Worm (Caenorhabditis elegans) whole organism, young adult: ENCODE data around the gene klp-12.

Experiments used
- B0035.1 ChIP-seq: sonication (generic microtip); optimal IDR thresholded peaks from 2 replicates; lab custom pipeline; 2016; ENCODE audit warnings: missing genetic modification characterization, mild to moderate bottlenecking, missing compliant biosample characterization, missing genotype, missing genetic modification reagents
- F10E7.11 ChIP-seq: sonication (generic microtip); optimal IDR thresholded peaks from 2 replicates; lab custom pipeline; 2017; ENCODE audit warnings: mild to moderate bottlenecking, missing genetic modification characterization, moderate library complexity, missing compliant biosample characterization
- F39B2.1 ChIP-seq: fragments of 200-800 bp; sonication (Bioruptor generic); IDR thresholded peaks from 2 replicates; pipeline ENCODE4 v1.3.6; 2022; ENCODE audit warnings: missing genetic modification reagents, missing genetic modification characterization, missing compliant biosample characterization
- F52B5.7 ChIP-seq: sonication (generic microtip); optimal IDR thresholded peaks from 2 replicates; lab custom pipeline; 2016; ENCODE audit warnings: mild to moderate bottlenecking, missing genetic modification characterization, missing compliant biosample characterization
- F57A8.1 ChIP-seq: fragments of 200-800 bp; sonication (Bioruptor generic); optimal IDR thresholded peaks from 2 replicates; lab custom pipeline; 2018; ENCODE audit warnings: mild to moderate bottlenecking, missing genetic modification characterization, moderate library complexity, missing compliant biosample characterization
- T07F8.4 ChIP-seq: sonication (generic microtip); optimal IDR thresholded peaks from 2 replicates; lab custom pipeline; 2016; ENCODE audit warnings: mild to moderate bottlenecking, missing genetic modification characterization, moderate library complexity, missing compliant biosample characterization
- Y53F4B.3 ChIP-seq: fragments of 200-800 bp; sonication (Bioruptor generic); IDR thresholded peaks from 2 replicates; pipeline ENCODE4 v1.3.6; 2022; ENCODE audit warnings: missing genetic modification reagents, missing genetic modification characterization, missing compliant biosample characterization
- Y79H2A.3 ChIP-seq: fragments of 200-800 bp; sonication (Bioruptor generic); conservative IDR thresholded peaks from 2 replicates; pipeline ENCODE4 v1.3.6; 2022; ENCODE audit warnings: missing genetic modification reagents, missing genetic modification characterization, missing compliant biosample characterization
- ZK185.1 ChIP-seq: sonication (generic microtip); optimal IDR thresholded peaks from 2 replicates; lab custom pipeline; 2016; ENCODE audit warnings: mild to moderate bottlenecking, missing genetic modification characterization, missing compliant biosample characterization; ENCODE audit not compliant: poor library complexity, severe bottlenecking
- akir-1 ChIP-seq: fragments of 200-800 bp; sonication (Bioruptor generic); optimal IDR thresholded peaks from 2 replicates; lab custom pipeline; 2018; ENCODE audit warnings: mild to moderate bottlenecking, missing genetic modification characterization, moderate library complexity, missing compliant biosample characterization
- ama-1 ChIP-seq, 3 experiments: fragments of 150-350 bp in 1 of 3; sonication (generic microtip) in 2 of 3; optimal IDR thresholded peaks; 2 replicates each; lab custom pipeline; 2014 to 2018; ENCODE audit warnings: missing biosample characterization in 2 of 3, missing genetic modification characterization in 2 of 3, missing genetic modification reagents in 2 of 3
- athp-1 ChIP-seq: sonication (generic microtip); optimal IDR thresholded peaks from 2 replicates; lab custom pipeline; 2017; ENCODE audit warnings: mild to moderate bottlenecking, missing genetic modification characterization, missing compliant biosample characterization
- bed-1 ChIP-seq: fragments of 200-800 bp; sonication (Bioruptor generic); IDR thresholded peaks from 2 replicates; pipeline ENCODE4 v1.3.6; 2022; ENCODE audit warnings: missing genetic modification reagents, missing genetic modification characterization, missing compliant biosample characterization
- cebp-2 ChIP-seq: fragments of 200-800 bp; sonication (Bioruptor generic); IDR thresholded peaks from 2 replicates; pipeline ENCODE4 v1.3.6; 2022; ENCODE audit warnings: missing genetic modification characterization, missing compliant biosample characterization
- ceh-27 ChIP-seq: fragments of 200-800 bp; sonication (Bioruptor generic); optimal IDR thresholded peaks from 2 replicates; lab custom pipeline; 2018; ENCODE audit warnings: mild to moderate bottlenecking, missing genetic modification characterization, moderate library complexity, missing compliant biosample characterization
- ceh-79 ChIP-seq: sonication (generic microtip); optimal IDR thresholded peaks from 2 replicates; lab custom pipeline; 2017; ENCODE audit warnings: mild to moderate bottlenecking, missing genetic modification characterization, missing compliant biosample characterization
- ceh-91 ChIP-seq: fragments of 200-800 bp; sonication (Bioruptor generic); IDR thresholded peaks from 2 replicates; pipeline ENCODE4 v1.3.6; 2022; ENCODE audit warnings: missing genetic modification reagents, missing genetic modification characterization, missing compliant biosample characterization
- dpff-1 ChIP-seq: sonication (generic microtip); optimal IDR thresholded peaks from 2 replicates; lab custom pipeline; 2017; ENCODE audit warnings: mild to moderate bottlenecking, missing genetic modification characterization, missing compliant biosample characterization
- egl-44 ChIP-seq: fragments of 200-800 bp; sonication (Bioruptor generic); IDR thresholded peaks from 2 replicates; pipeline ENCODE4 v1.3.6; 2022; ENCODE audit warnings: missing genetic modification reagents, missing genetic modification characterization, missing compliant biosample characterization
- ets-4 ChIP-seq: fragments of 200-800 bp; sonication (Bioruptor generic); optimal IDR thresholded peaks from 2 replicates; lab custom pipeline; 2018; ENCODE audit warnings: mild to moderate bottlenecking, missing genetic modification characterization, missing compliant biosample characterization
- fkh-3 ChIP-seq: sonication (generic microtip); optimal IDR thresholded peaks from 2 replicates; lab custom pipeline; 2016; ENCODE audit warnings: mild to moderate bottlenecking, missing genetic modification characterization, missing compliant biosample characterization
- hrde-1 ChIP-seq: sonication (generic microtip); optimal IDR thresholded peaks from 2 replicates; lab custom pipeline; 2016; ENCODE audit warnings: missing genetic modification characterization, mild to moderate bottlenecking, missing compliant biosample characterization, moderate library complexity, missing genotype, missing genetic modification reagents, borderline replicate concordance
- lag-1 ChIP-seq: fragments of 200-800 bp; sonication (Bioruptor generic); IDR thresholded peaks from 2 replicates; pipeline ENCODE4 v1.3.6; 2022; ENCODE audit warnings: missing genetic modification reagents, missing genetic modification characterization, missing compliant biosample characterization
- let-526 ChIP-seq: fragments of 200-800 bp; sonication (Bioruptor generic); IDR thresholded peaks from 2 replicates; pipeline ENCODE4 v1.3.6; 2022; ENCODE audit warnings: missing genetic modification reagents, missing genetic modification characterization, missing compliant biosample characterization
- lin-26 ChIP-seq: fragments of 200-800 bp; sonication (Bioruptor generic); IDR thresholded peaks from 2 replicates; pipeline ENCODE4 v1.3.6; 2022; ENCODE audit warnings: missing genetic modification reagents, missing genetic modification characterization, missing compliant biosample characterization
- lin-35 ChIP-seq, 3 experiments: fragments of 150-350 bp in 2 of 3; sonication (generic microtip) in 1 of 3; optimal IDR thresholded peaks; 2 replicates each; lab custom pipeline; 2014 to 2018; ENCODE audit warnings: missing biosample characterization in 3 of 3, missing genetic modification characterization in 3 of 3, missing genetic modification reagents in 3 of 3
- lin-54 ChIP-seq: fragments of 200-800 bp; sonication (Bioruptor generic); optimal IDR thresholded peaks from 2 replicates; lab custom pipeline; 2018; ENCODE audit warnings: mild to moderate bottlenecking, missing genetic modification characterization, missing compliant biosample characterization
- lsl-1 ChIP-seq: fragments of 200-800 bp; sonication (Bioruptor generic); optimal IDR thresholded peaks from 2 replicates; lab custom pipeline; 2018; ENCODE audit warnings: mild to moderate bottlenecking, missing genetic modification characterization, moderate library complexity, missing compliant biosample characterization
- madf-10 ChIP-seq: sonication (generic microtip); optimal IDR thresholded peaks from 2 replicates; lab custom pipeline; 2016; ENCODE audit warnings: mild to moderate bottlenecking, missing genetic modification characterization, missing compliant biosample characterization
- mcd-1 ChIP-seq: fragments of 200-800 bp; sonication (Bioruptor generic); IDR thresholded peaks from 2 replicates; pipeline ENCODE4 v1.3.6; 2022; ENCODE audit warnings: missing genetic modification reagents, missing genetic modification characterization, missing compliant biosample characterization
- mel-28 ChIP-seq: sonication (generic microtip); optimal IDR thresholded peaks from 2 replicates; lab custom pipeline; 2016; ENCODE audit warnings: borderline replicate concordance, mild to moderate bottlenecking, missing genetic modification characterization, missing compliant biosample characterization
- mxl-1 ChIP-seq: sonication (generic microtip); optimal IDR thresholded peaks from 2 replicates; lab custom pipeline; 2016; ENCODE audit warnings: missing genetic modification characterization, missing compliant biosample characterization
- nhr-120 ChIP-seq: fragments of 200-800 bp; sonication (Bioruptor generic); IDR thresholded peaks from 2 replicates; pipeline ENCODE4 v1.3.6; 2022; ENCODE audit warnings: missing genetic modification characterization, missing compliant biosample characterization
- nhr-179 ChIP-seq: sonication (generic microtip); optimal IDR thresholded peaks from 2 replicates; lab custom pipeline; 2016; ENCODE audit warnings: mild to moderate bottlenecking, missing genetic modification characterization, missing compliant biosample characterization
- nhr-80 ChIP-seq: sonication (generic microtip); optimal IDR thresholded peaks from 2 replicates; lab custom pipeline; 2016; ENCODE audit warnings: missing genetic modification characterization, missing compliant biosample characterization
- nhr-90 ChIP-seq: sonication (generic microtip); optimal IDR thresholded peaks from 2 replicates; lab custom pipeline; 2016; ENCODE audit warnings: missing genotype, mild to moderate bottlenecking, missing genetic modification characterization, missing compliant biosample characterization
- pha-4 ChIP-seq: fragments of 150-350 bp; sonication (generic microtip); optimal IDR thresholded peaks from 2 replicates; lab custom pipeline; 2014; ENCODE audit warnings: missing biosample characterization, missing genetic modification reagents, missing genetic modification characterization
- rpc-1 ChIP-seq, 2 experiments: fragments of 150-350 bp in 1 of 2; sonication (generic microtip) in 1 of 2; optimal IDR thresholded peaks; 2 replicates each; lab custom pipeline; 2014 to 2018; ENCODE audit warnings: missing biosample characterization in 1 of 2, missing genetic modification characterization in 1 of 2, missing genetic modification reagents in 1 of 2, missing genotype in 1 of 2
- sdz-38 ChIP-seq: sonication (generic microtip); optimal IDR thresholded peaks from 2 replicates; lab custom pipeline; 2016; ENCODE audit warnings: missing genotype, missing genetic modification characterization, missing compliant biosample characterization
- sea-2 ChIP-seq: fragments of 200-800 bp; sonication (Bioruptor generic); IDR thresholded peaks from 2 replicates; pipeline ENCODE4 v1.3.6; 2022; ENCODE audit warnings: missing genetic modification characterization, missing compliant biosample characterization
- sptf-2 ChIP-seq: fragments of 200-800 bp; sonication (Bioruptor generic); optimal IDR thresholded peaks from 2 replicates; lab custom pipeline; 2018; ENCODE audit warnings: mild to moderate bottlenecking, missing genetic modification characterization, missing compliant biosample characterization
- tlf-1 ChIP-seq: fragments of 200-800 bp; sonication (Bioruptor generic); optimal IDR thresholded peaks from 2 replicates; lab custom pipeline; 2018; ENCODE audit warnings: mild to moderate bottlenecking, missing genetic modification characterization, missing compliant biosample characterization
- xnd-1 ChIP-seq: sonication (generic microtip); optimal IDR thresholded peaks from 2 replicates; lab custom pipeline; 2016; ENCODE audit warnings: missing genotype, missing genetic modification reagents, missing genetic modification characterization, missing compliant biosample characterization

The klp-12 gene

ce11 chrIV:11336180-11336579 lies 23.5 kb downstream of the klp-12 start:
- TF ChIP-seq sdz-38: no peak
- no peak for TF ChIP-seq ZK185.1
- no peak for TF ChIP-seq nhr-90 (tag; lab: Kevin White, UChicago)
- TF ChIP-seq T07F8.4 (tag; lab: Kevin White, UChicago): no peak
- TF ChIP-seq sptf-2: no peak
- no peak for TF ChIP-seq mcd-1 (GFP tag; lab: Robert Waterston, UW)
- no peak for TF ChIP-seq sea-2 (GFP tag; lab: Robert Waterston, UW)
- TF ChIP-seq bed-1: no peak
- TF ChIP-seq mxl-1 (tag; lab: Kevin White, UChicago): no peak
- TF ChIP-seq, all 124 proteins: peak for 0

- no peak for TF ChIP-seq ama-1 (optimal IDR thresholded peaks at IDR 0.05; lab: Kevin White, UChicago)
- peak in 1 of 2 experiments; percentile 73 for TF ChIP-seq ama-1 (GFP tag; optimal IDR thresholded peaks at IDR 0.05; lab: Kevin White, UChicago)
- no peak for TF ChIP-seq ceh-27 (GFP tag; lab: Kevin White, UChicago)
- TF ChIP-seq hrde-1: peak; percentile 45
- TF ChIP-seq lin-54: peak; percentile 5
Observed at ce11 chrIV:11332751-11333150, 26.9 kb downstream of the klp-12 start, which contains the start of gene sart-3. sart-3 (minus strand) TSS chrIV:11332969.

ce11 chrIV:11329269-11329668 lies 30.4 kb downstream of the klp-12 start, which contains the start of gene leo-1:
leo-1 (minus strand) TSS chrIV:11329369.
- TF ChIP-seq lsl-1 (GFP tag; lab: Kevin White, UChicago) (no peak), ceh-79 (tag; lab: Kevin White, UChicago) (no peak), athp-1 (tag; lab: Kevin White, UChicago) (no peak), F57A8.1 (GFP tag; lab: Kevin White, UChicago) (no peak), akir-1 (GFP tag; lab: Kevin White, UChicago) (no peak), let-526 (GFP tag; lab: Robert Waterston, UW) (no peak), dpff-1 (no peak), lin-26 (GFP tag; lab: Robert Waterston, UW) (no peak)

ce11 chrIV:11326939-11327565 lies 32.6 kb downstream of the klp-12 start, which contains the start of gene B0035.21:
B0035.21 (plus strand) TSS chrIV:11327260.
- 0 out of 2 replicates have a peak, but pooled peaks have one; percentile 43 for TF ChIP-seq egl-44 (GFP tag; lab: Robert Waterston, UW)
- TF ChIP-seq lin-35 (GFP tag; optimal IDR thresholded peaks at IDR 0.05; lab: Kevin White, UChicago): no peak
- TF ChIP-seq rpc-1 (optimal IDR thresholded peaks at IDR 0.05; lab: Kevin White, UChicago): no peak
- TF ChIP-seq rpc-1 (tag; optimal IDR thresholded peaks at IDR 0.05; lab: Kevin White, UChicago): no peak
- no peak for TF ChIP-seq cebp-2 (GFP tag; lab: Robert Waterston, UW)
- no peak for TF ChIP-seq nhr-120 (GFP tag; lab: Robert Waterston, UW)
- TF ChIP-seq ets-4 (GFP tag; lab: Kevin White, UChicago): no peak
- TF ChIP-seq B0035.1: no peak
- no peak for TF ChIP-seq sptf-2
- TF ChIP-seq F52B5.7 (tag; lab: Kevin White, UChicago): no peak
- 0 out of 2 replicates have a peak, but pooled peaks have one; percentile 73 for TF ChIP-seq Y79H2A.3
- TF ChIP-seq mel-28: no peak
- TF ChIP-seq F57A8.1 (GFP tag; lab: Kevin White, UChicago): no peak
- TF ChIP-seq mcd-1 (GFP tag; lab: Robert Waterston, UW): no peak
- no peak for TF ChIP-seq lag-1 (GFP tag; lab: Robert Waterston, UW)
- TF ChIP-seq madf-10: no peak
- no peak for TF ChIP-seq Y53F4B.3 (GFP tag; lab: Robert Waterston, UW)
- no peak for TF ChIP-seq ceh-91
- TF ChIP-seq athp-1 (tag; lab: Kevin White, UChicago): no peak
- TF ChIP-seq bed-1: no peak
- TF ChIP-seq ceh-27 (GFP tag; lab: Kevin White, UChicago): no peak
- TF ChIP-seq F39B2.1 (GFP tag; lab: Robert Waterston, UW): peak; percentile 85
- no peak for TF ChIP-seq tlf-1 (GFP tag; lab: Kevin White, UChicago)
- TF ChIP-seq nhr-179: no peak
- no peak for TF ChIP-seq nhr-80
- TF ChIP-seq F10E7.11 (tag; lab: Kevin White, UChicago): no peak
- TF ChIP-seq pha-4: no peak
- no peak for TF ChIP-seq fkh-3
- TF ChIP-seq xnd-1: no peak
